Worm (Caenorhabditis elegans) whole organism, midembryonic: ENCODE results near the gene pgph-2.

ENCODE experiments used
- flt-1 ChIP-seq: fragments of 200-800 bp; sonication (Bioruptor generic); IDR thresholded peaks from 2 replicates; pipeline ENCODE4 v1.3.6; 2022; ENCODE audit warnings: missing genetic modification characterization, missing compliant biosample characterization
- ref-1 ChIP-seq: fragments of 200-800 bp; sonication (Bioruptor generic); conservative IDR thresholded peaks from 2 replicates; pipeline ENCODE4 v1.3.6; 2022; ENCODE audit warnings: missing genetic modification reagents, missing genetic modification characterization, missing compliant biosample characterization

ce11 chrV:5772503-5772902 is 7.6 kb downstream of the pgph-2 start:
- no peak for TF ChIP-seq flt-1 (GFP tag; lab: Robert Waterston, UW)
- no peak for TF ChIP-seq ref-1 (GFP tag; lab: Robert Waterston, UW)
